Worm (Caenorhabditis elegans): ENCODE results near the gene F47B10.5.
A peak's percentile ranks its signal among the peaks of the same experiment; 100 is the strongest.

F47B10.5 gene

DNA sequence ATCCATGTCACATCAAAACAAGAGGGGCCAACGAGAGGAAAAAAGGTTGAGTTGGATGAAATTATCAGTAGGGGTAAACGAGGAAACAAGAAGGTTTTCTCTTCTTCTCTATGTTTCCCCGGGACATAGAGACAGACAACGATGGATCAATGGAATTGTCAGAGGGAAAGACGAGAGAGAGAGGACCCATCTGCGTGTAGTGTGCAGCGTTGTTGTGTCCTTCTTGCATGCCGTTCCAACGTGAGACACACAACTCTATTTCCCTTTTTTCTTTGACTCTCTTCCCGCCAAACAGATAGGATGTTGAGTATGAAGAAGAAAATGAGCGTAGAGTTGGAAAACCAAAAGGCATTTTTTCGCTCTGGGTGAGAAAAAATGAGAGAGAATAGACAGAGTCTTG is 10.6 kb upstream of the F47B10.5 start (continued):
- peak; percentile 15 for TF ChIP-seq blmp-1 (tag; optimal IDR thresholded peaks at IDR 0.05; ENCODE audit: insufficient read depth)

DNA sequence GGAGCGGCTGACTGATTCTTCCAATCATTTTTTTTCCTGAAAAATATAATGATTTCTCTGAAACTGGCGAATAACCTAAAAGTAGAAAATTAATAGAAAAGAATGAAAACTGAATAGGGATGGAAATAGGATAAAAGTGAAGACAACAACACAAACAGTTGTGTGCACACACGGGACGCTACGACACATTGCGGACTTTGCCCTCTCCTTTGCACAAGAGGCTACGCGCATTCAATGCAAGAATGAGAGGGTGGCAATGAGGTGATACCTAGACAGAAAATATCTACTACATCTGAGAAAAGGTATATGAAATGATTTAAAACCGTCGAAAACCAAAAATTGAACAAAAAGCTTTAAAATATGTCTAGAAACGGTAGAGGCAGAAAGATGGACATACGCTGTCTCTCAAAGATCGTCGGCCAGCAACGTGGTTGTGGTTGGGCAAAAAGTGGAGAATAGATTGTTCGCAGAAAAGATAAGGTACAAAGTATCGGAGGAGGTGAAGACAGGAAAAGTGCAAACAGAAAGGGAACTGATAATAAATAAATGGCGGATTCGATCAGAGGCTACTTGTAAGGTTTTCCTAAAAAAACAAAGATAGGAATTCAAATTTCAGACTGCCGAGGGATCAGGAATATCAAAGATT is 9.8 kb upstream of the F47B10.5 start, which contains the start of gene suca-1:
suca-1 (minus strand) TSS at position 36 of the 646 bp plus-strand sequence.
- TF ChIP-seq skn-1 (tag; optimal IDR thresholded peaks at IDR 0.05) (no peak), nhr-11 (tag; optimal IDR thresholded peaks at IDR 0.05) (no peak), nhr-23 (tag; optimal IDR thresholded peaks at IDR 0.05) (no peak), nhr-21 (tag; optimal IDR thresholded peaks at IDR 0.05) (no peak), egl-27 (tag; optimal IDR thresholded peaks at IDR 0.05) (no peak), unc-55 (GFP tag; optimal IDR thresholded peaks at IDR 0.05) (no peak), zag-1 (tag; optimal IDR thresholded peaks at IDR 0.05) (no peak), nhr-25 (tag; optimal IDR thresholded peaks at IDR 0.05) (peak; percentile 38), fos-1 (tag; optimal IDR thresholded peaks at IDR 0.05) (peak; percentile 53), ama-1 (optimal IDR thresholded peaks at IDR 0.05) (no peak), nhr-10 (tag; optimal IDR thresholded peaks at IDR 0.05) (no peak), mab-5 (tag; optimal IDR thresholded peaks at IDR 0.05) (no peak), sma-9 (GFP tag; optimal IDR thresholded peaks at IDR 0.05) (peak; percentile 45), sma-9 (tag; optimal IDR thresholded peaks at IDR 0.05) (no peak), Y55F3AM.14 (GFP tag; optimal IDR thresholded peaks at IDR 0.05) (no peak), unc-39 (tag; optimal IDR thresholded peaks at IDR 0.05) (no peak), nhr-129 (tag; optimal IDR thresholded peaks at IDR 0.05) (peak; percentile 72), lin-11 (tag; optimal IDR thresholded peaks at IDR 0.05) (peak; percentile 37), peb-1 (tag; optimal IDR thresholded peaks at IDR 0.05) (no peak), gmeb-1 (tag; optimal IDR thresholded peaks at IDR 0.05) (no peak), lin-13 (GFP tag; optimal IDR thresholded peaks at IDR 0.05) (peak; percentile 4), sem-4 (tag; optimal IDR thresholded peaks at IDR 0.05) (peak; percentile 3), lin-39 (tag; optimal IDR thresholded peaks at IDR 0.05) (no peak), sma-3 (GFP tag; optimal IDR thresholded peaks at IDR 0.05) (peak; percentile 19), nhr-237 (tag; optimal IDR thresholded peaks at IDR 0.05) (no peak), R02D3.7 (tag; optimal IDR thresholded peaks at IDR 0.05) (no peak), lsy-2 (tag; optimal IDR thresholded peaks at IDR 0.05) (peak in 1 of 2 experiments; percentile 47), nhr-77 (tag; optimal IDR thresholded peaks at IDR 0.05) (no peak), unc-62 (GFP tag; optimal IDR thresholded peaks at IDR 0.05) (no peak), ceh-82 (tag; optimal IDR thresholded peaks at IDR 0.05) (no peak), C34F6.9 (tag; optimal IDR thresholded peaks at IDR 0.05) (peak; percentile 35), F13H6.1 (tag; optimal IDR thresholded peaks at IDR 0.05) (peak; percentile 45), ZK546.5 (tag; optimal IDR thresholded peaks at IDR 0.05) (no peak), dmd-4 (tag; optimal IDR thresholded peaks at IDR 0.05) (no peak), nhr-6 (tag; optimal IDR thresholded peaks at IDR 0.05) (no peak), aly-2 (tag; optimal IDR thresholded peaks at IDR 0.05) (no peak), blmp-1 (tag; optimal IDR thresholded peaks at IDR 0.05; ENCODE audit: insufficient read depth) (no peak), ztf-1 (GFP tag; conservative IDR thresholded peaks at IDR 0.05) (no peak), ceh-16 (tag; optimal IDR thresholded peaks at IDR 0.05) (no peak), elt-3 (tag; optimal IDR thresholded peaks at IDR 0.05) (no peak), mbf-1 (tag; optimal IDR thresholded peaks at IDR 0.05) (no peak)

DNA sequence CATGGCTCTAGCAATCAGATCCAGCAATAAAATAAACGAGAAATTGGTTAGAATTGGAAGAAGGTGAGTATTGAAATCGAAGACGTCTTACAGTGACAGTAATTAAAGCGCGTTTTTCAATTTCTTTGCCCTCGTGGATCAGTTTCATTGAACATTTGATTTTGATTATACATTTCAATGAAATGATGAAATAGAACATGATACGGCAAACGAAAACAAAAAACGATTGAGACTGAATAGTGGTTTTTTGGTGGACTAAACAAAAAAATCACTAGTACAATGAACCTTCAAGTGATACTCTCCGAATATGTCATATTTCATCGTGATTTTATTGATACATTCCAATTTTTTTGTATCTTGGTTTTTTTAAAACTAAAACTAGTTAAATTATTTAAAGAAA is 6.1 kb upstream of the F47B10.5 start, which contains the start of gene haly-1:
haly-1 (minus strand) TSS at position 101 of the 400 bp plus-strand sequence.
- TF ChIP-seq dmd-4 (tag; optimal IDR thresholded peaks at IDR 0.05) (no peak), nhr-77 (tag; optimal IDR thresholded peaks at IDR 0.05) (no peak), elt-3 (tag; optimal IDR thresholded peaks at IDR 0.05) (no peak)
